Fruit fly (Drosophila melanogaster) whole organism, pupa: ENCODE measurements around the gene CG5162.

Source experiments
- CG10348 ChIP-seq: fragments of 200-800 bp; sonication (Bioruptor generic); IDR thresholded peaks from 2 replicates; pipeline ENCODE4 v1.3.6; 2022; ENCODE audit warnings: missing biosample characterization, missing genetic modification characterization
- CG12605 ChIP-seq: fragments of 200-800 bp; sonication (Bioruptor generic); IDR thresholded peaks from 2 replicates; pipeline ENCODE4 v1.3.6; 2022; ENCODE audit warnings: missing biosample characterization, missing genetic modification characterization
- CG15710 ChIP-seq: fragments of 200-800 bp; sonication (Bioruptor generic); optimal IDR thresholded peaks from 2 replicates; lab custom pipeline; 2018; ENCODE audit warnings: missing biosample characterization, mild to moderate bottlenecking, missing genetic modification characterization, moderate library complexity
- CG32121 ChIP-seq: fragments of 200-800 bp; sonication (Bioruptor generic); IDR thresholded peaks from 2 replicates; pipeline ENCODE4 v1.3.6; 2022; ENCODE audit warnings: missing biosample characterization, missing genetic modification characterization
- CG8159 ChIP-seq: fragments of 200-800 bp; sonication (Bioruptor generic); optimal IDR thresholded peaks from 3 replicates; lab custom pipeline; 2018; ENCODE audit warnings: missing biosample characterization, mild to moderate bottlenecking, missing genetic modification characterization, moderate library complexity
- CG8301 ChIP-seq: fragments of 200-800 bp; sonication (Bioruptor generic); optimal IDR thresholded peaks from 2 replicates; lab custom pipeline; 2018; ENCODE audit warnings: missing biosample characterization, mild to moderate bottlenecking, missing genetic modification characterization
- CG9948 ChIP-seq: fragments of 200-800 bp; sonication (Bioruptor generic); optimal IDR thresholded peaks from 2 replicates; lab custom pipeline; 2018; ENCODE audit warnings: missing biosample characterization, mild to moderate bottlenecking, missing genetic modification characterization, moderate library complexity
- D1 ChIP-seq: fragments of 200-800 bp; sonication (Bioruptor generic); optimal IDR thresholded peaks from 2 replicates; lab custom pipeline; 2018; ENCODE audit warnings: missing biosample characterization, mild to moderate bottlenecking, missing genetic modification characterization, moderate library complexity
- EcR ChIP-seq: fragments of 200-800 bp; sonication (Bioruptor generic); optimal IDR thresholded peaks from 3 replicates; lab custom pipeline; 2019; ENCODE audit warnings: missing biosample characterization, missing genetic modification characterization, mild to moderate bottlenecking, moderate library complexity, missing genetic modification reagents
- Pif1A ChIP-seq: fragments of 200-800 bp; sonication (Bioruptor generic); optimal IDR thresholded peaks from 3 replicates; lab custom pipeline; 2016; ENCODE audit warnings: missing biosample characterization, missing genetic modification characterization
- Pif1B ChIP-seq: fragments of 200-800 bp; sonication (Bioruptor generic); optimal IDR thresholded peaks from 3 replicates; lab custom pipeline; 2016; ENCODE audit warnings: missing biosample characterization, missing genetic modification characterization
- Snoo ChIP-seq: fragments of 200-800 bp; sonication (Bioruptor generic); optimal IDR thresholded peaks from 3 replicates; lab custom pipeline; 2017; ENCODE audit warnings: missing biosample characterization, mild to moderate bottlenecking, missing genetic modification characterization, inconsistent platforms
- fd96Ca ChIP-seq: fragments of 200-800 bp; sonication (Bioruptor generic); IDR thresholded peaks from 3 replicates; pipeline ENCODE4 v1.3.6; 2022; ENCODE audit warnings: missing biosample characterization, missing genetic modification characterization
- rn ChIP-seq: fragments of 200-800 bp; sonication (Bioruptor generic); IDR thresholded peaks from 2 replicates; pipeline ENCODE4 v1.3.6; 2022; ENCODE audit warnings: missing biosample characterization, missing genetic modification characterization

DNA sequence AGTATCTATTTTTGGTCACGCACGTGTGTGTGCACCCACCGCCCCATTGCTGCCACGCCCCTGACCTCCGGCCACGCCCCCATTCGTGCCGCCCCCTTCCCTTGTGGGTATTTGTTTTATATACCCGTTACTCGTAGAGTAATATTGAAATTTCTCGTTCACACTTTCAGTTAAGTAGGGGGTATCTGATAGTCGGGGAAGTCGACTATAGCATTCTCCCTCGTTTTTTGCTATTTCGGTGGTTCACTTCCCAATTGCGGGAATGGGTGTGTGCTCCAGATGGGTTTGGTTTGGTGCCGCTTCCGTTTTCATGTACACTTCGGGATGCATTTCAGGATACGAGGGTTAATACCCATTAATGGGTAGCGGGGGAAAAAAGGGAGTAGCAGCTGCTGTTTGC lies 47.8 kb upstream of the CG5162 start:
- no peak for TF ChIP-seq rn (GFP tag; lab: Robert Waterston, UW)
- TF ChIP-seq EcR (GFP tag; lab: Kevin White, UChicago) = no peak
- TF ChIP-seq CG12605 (GFP tag; lab: Robert Waterston, UW) = no peak
- TF ChIP-seq Pif1A = no peak
- TF ChIP-seq CG15710 (tag; lab: Kevin White, UChicago) = no peak
- no peak for TF ChIP-seq CG10348 (GFP tag; lab: Robert Waterston, UW)
- no peak for TF ChIP-seq CG9948
- TF ChIP-seq D1 (tag; lab: Kevin White, UChicago) = no peak
- no peak for TF ChIP-seq CG8159 (tag; lab: Kevin White, UChicago)
- no peak for TF ChIP-seq Pif1B (GFP tag; lab: Kevin White, UChicago)
- no peak for TF ChIP-seq CG8301
- no peak for TF ChIP-seq Snoo
- no peak for TF ChIP-seq fd96Ca (GFP tag; lab: Robert Waterston, UW)
- TF ChIP-seq CG32121 (GFP tag; lab: Robert Waterston, UW) = no peak
